Worm (Caenorhabditis elegans) whole organism, L4/young adult: ENCODE data around the gene C15F1.8.

ENCODE experiments used
- dao-5 ChIP-seq: sonication (generic microtip); optimal IDR thresholded peaks from 2 replicates; lab custom pipeline; 2016; ENCODE audit warnings: missing genotype, missing genetic modification characterization, moderate library complexity, missing compliant biosample characterization
- him-1 ChIP-seq: sonication (generic microtip); optimal IDR thresholded peaks from 2 replicates; lab custom pipeline; 2016; ENCODE audit warnings: missing genotype, missing genetic modification reagents, missing genetic modification characterization, missing compliant biosample characterization

ce11 chrII:6927603-6928002 is 50.0 kb downstream of the C15F1.8 start, which contains the start of gene F22D3.4:
- TF ChIP-seq dao-5: no peak
- no peak for TF ChIP-seq him-1 (tag; lab: Kevin White, UChicago)
